Worm (Caenorhabditis elegans) whole organism, L4 larva: Measurements from ENCODE around the gene C15H11.1.

Experiments used
- D1046.2 ChIP-seq: fragments of 200-800 bp; sonication (Bioruptor generic); IDR thresholded peaks from 2 replicates; pipeline ENCODE4 v1.3.6; 2022; ENCODE audit warnings: missing genetic modification characterization, missing compliant biosample characterization
- F37D6.2 ChIP-seq: sonication (generic microtip); optimal IDR thresholded peaks from 2 replicates; lab custom pipeline; 2016; ENCODE audit warnings: mild to moderate bottlenecking, missing genetic modification characterization, missing compliant biosample characterization
- F49E8.2 ChIP-seq: sonication (generic microtip); optimal IDR thresholded peaks from 2 replicates; lab custom pipeline; 2016; ENCODE audit warnings: missing compliant biosample characterization, mild to moderate bottlenecking, missing genetic modification characterization, borderline replicate concordance
- T26A8.4 ChIP-seq: fragments of 200-800 bp; sonication (Bioruptor generic); IDR thresholded peaks from 2 replicates; pipeline ENCODE4 v1.3.6; 2022; ENCODE audit warnings: missing genetic modification characterization, missing compliant biosample characterization
- ZK337.2 ChIP-seq: fragments of 200-800 bp; sonication (Bioruptor generic); IDR thresholded peaks from 2 replicates; pipeline ENCODE4 v1.3.6; 2022; ENCODE audit warnings: missing genetic modification reagents, missing genetic modification characterization, missing compliant biosample characterization
- aha-1 ChIP-seq: fragments of 150-350 bp; peaks from one replicate; lab custom pipeline; 2014; ENCODE audit warnings: missing biosample characterization, missing genetic modification characterization
- ceh-20 ChIP-seq: fragments of 200-800 bp; sonication (Bioruptor generic); IDR thresholded peaks from 2 replicates; pipeline ENCODE4 v1.3.6; 2022; ENCODE audit warnings: missing genetic modification reagents, missing genetic modification characterization, missing compliant biosample characterization
- ceh-28 ChIP-seq: fragments of 150-350 bp; optimal IDR thresholded peaks from 2 replicates; lab custom pipeline; 2014; ENCODE audit warnings: missing biosample characterization, missing genetic modification reagents, missing genetic modification characterization
- ceh-32 ChIP-seq: sonication (generic microtip); optimal IDR thresholded peaks from 2 replicates; lab custom pipeline; 2016; ENCODE audit warnings: mild to moderate bottlenecking, missing genetic modification characterization, missing compliant biosample characterization; ENCODE audit not compliant: poor library complexity
- ceh-82 ChIP-seq: sonication (generic microtip); optimal IDR thresholded peaks from 2 replicates; lab custom pipeline; 2017; ENCODE audit warnings: missing biosample characterization, missing genetic modification characterization
- cey-2 ChIP-seq: sonication (generic microtip); optimal IDR thresholded peaks from 3 replicates; lab custom pipeline; 2017; ENCODE audit warnings: missing genetic modification characterization, mild to moderate bottlenecking, missing compliant biosample characterization, antibody characterized with exemption, borderline replicate concordance; ENCODE audit not compliant: insufficient read depth
- ctbp-1 ChIP-seq: fragments of 200-800 bp; sonication (Bioruptor generic); IDR thresholded peaks from 2 replicates; pipeline ENCODE4 v1.3.6; 2022; ENCODE audit warnings: missing genetic modification reagents, missing genetic modification characterization, missing compliant biosample characterization
- daf-16 ChIP-seq, 3 experiments: sonication (generic microtip); optimal IDR thresholded peaks; 2 replicates each; lab custom pipeline; 2016 to 2017; ENCODE audit warnings: missing genetic modification characterization in 3 of 3, missing genetic modification reagents in 3 of 3, mild to moderate bottlenecking in 2 of 3, missing compliant biosample characterization in 2 of 3, missing biosample characterization in 1 of 3, moderate library complexity in 1 of 3
- duxl-1 ChIP-seq: sonication (generic microtip); optimal IDR thresholded peaks from 2 replicates; lab custom pipeline; 2016; ENCODE audit warnings: mild to moderate bottlenecking, missing genetic modification characterization, moderate library complexity, missing compliant biosample characterization; ENCODE audit not compliant: poor library complexity
- gei-8 ChIP-seq: fragments of 200-800 bp; sonication (Bioruptor generic); optimal IDR thresholded peaks from 2 replicates; lab custom pipeline; 2018; ENCODE audit warnings: mild to moderate bottlenecking, missing genetic modification characterization, missing compliant biosample characterization
- hlh-11 ChIP-seq: fragments of 200-800 bp; sonication (Bioruptor generic); optimal IDR thresholded peaks from 2 replicates; lab custom pipeline; 2018; ENCODE audit warnings: mild to moderate bottlenecking, missing genetic modification characterization, missing compliant biosample characterization
- hlh-30 ChIP-seq: sonication (generic microtip); optimal IDR thresholded peaks from 2 replicates; lab custom pipeline; 2017; ENCODE audit warnings: antibody characterized with exemption, mild to moderate bottlenecking, missing genetic modification characterization, missing compliant biosample characterization; ENCODE audit not compliant: insufficient read depth
- hmg-1.1 ChIP-seq: fragments of 200-800 bp; sonication (Bioruptor generic); IDR thresholded peaks from 2 replicates; pipeline ENCODE4 v1.3.6; 2022; ENCODE audit warnings: missing genetic modification reagents, missing genetic modification characterization, missing compliant biosample characterization
- lim-7 ChIP-seq: fragments of 200-800 bp; sonication (Bioruptor generic); IDR thresholded peaks from 2 replicates; pipeline ENCODE4 v1.3.6; 2022; ENCODE audit warnings: missing genetic modification characterization, missing compliant biosample characterization
- lin-13 ChIP-seq: fragments of 150-350 bp; optimal IDR thresholded peaks from 2 replicates; lab custom pipeline; 2014; ENCODE audit warnings: missing biosample characterization, missing genetic modification reagents, missing genetic modification characterization
- lir-3 ChIP-seq: sonication (generic microtip); optimal IDR thresholded peaks from 2 replicates; lab custom pipeline; 2016; ENCODE audit warnings: mild to moderate bottlenecking, missing genetic modification characterization, missing compliant biosample characterization
- lsy-2 ChIP-seq, 2 experiments: fragments of 150-350 bp in 1 of 2; sonication (generic microtip) in 1 of 2; optimal IDR thresholded peaks; 2 replicates each; lab custom pipeline; 2014 to 2017; ENCODE audit warnings: missing biosample characterization in 2 of 2, missing genetic modification characterization in 2 of 2
- madf-9 ChIP-seq: fragments of 200-800 bp; sonication (Bioruptor generic); conservative IDR thresholded peaks from 2 replicates; pipeline ENCODE4 v1.3.6; 2022; ENCODE audit warnings: missing genetic modification reagents, missing genetic modification characterization, missing compliant biosample characterization
- mes-2 ChIP-seq: sonication (generic microtip); optimal IDR thresholded peaks from 2 replicates; lab custom pipeline; 2016; ENCODE audit warnings: missing genotype, mild to moderate bottlenecking, missing genetic modification characterization, missing compliant biosample characterization; ENCODE audit not compliant: poor library complexity, severe bottlenecking
- mxl-2 ChIP-seq: fragments of 200-800 bp; sonication (Bioruptor generic); conservative IDR thresholded peaks from 2 replicates; pipeline ENCODE4 v1.3.6; 2022; ENCODE audit warnings: missing genetic modification reagents, missing genetic modification characterization, missing compliant biosample characterization
- nhr-11 ChIP-seq: fragments of 150-350 bp; optimal IDR thresholded peaks from 2 replicates; lab custom pipeline; 2014; ENCODE audit warnings: missing biosample characterization, missing genetic modification characterization
- nhr-111 ChIP-seq: fragments of 200-800 bp; sonication (Bioruptor generic); optimal IDR thresholded peaks from 2 replicates; lab custom pipeline; 2018; ENCODE audit warnings: mild to moderate bottlenecking, missing genetic modification characterization, missing compliant biosample characterization
- nhr-25 ChIP-seq: sonication (generic microtip); optimal IDR thresholded peaks from 2 replicates; lab custom pipeline; 2017; ENCODE audit warnings: missing genetic modification characterization, mild to moderate bottlenecking, missing compliant biosample characterization, antibody characterized with exemption, moderate library complexity, borderline replicate concordance; ENCODE audit not compliant: insufficient read depth
- nhr-28 ChIP-seq: fragments of 150-350 bp; optimal IDR thresholded peaks from 2 replicates; lab custom pipeline; 2014; ENCODE audit warnings: missing biosample characterization, missing genetic modification characterization
- nhr-77 ChIP-seq: fragments of 150-350 bp; optimal IDR thresholded peaks from 2 replicates; lab custom pipeline; 2014; ENCODE audit warnings: missing biosample characterization, missing genetic modification characterization
- pha-4 ChIP-seq, 2 experiments: fragments of 150-350 bp in 1 of 2; fragments of 200-800 bp in 1 of 2; sonication (Bioruptor generic) in 1 of 2; IDR thresholded peaks in 1 of 2; optimal IDR thresholded peaks in 1 of 2; 2 replicates each; pipeline versions ENCODE4 v1.3.6 to Lab custom; 2014 to 2022; ENCODE audit warnings: missing genetic modification characterization in 2 of 2, missing genetic modification reagents in 2 of 2, missing biosample characterization in 1 of 2, missing compliant biosample characterization in 1 of 2
- pqm-1 ChIP-seq: sonication (generic microtip); optimal IDR thresholded peaks from 2 replicates; lab custom pipeline; 2017; ENCODE audit warnings: missing biosample characterization, missing genetic modification characterization
- rbr-2 ChIP-seq: sonication (generic microtip); optimal IDR thresholded peaks from 2 replicates; lab custom pipeline; 2016; ENCODE audit warnings: missing genotype, missing genetic modification characterization, missing compliant biosample characterization
- skn-1 ChIP-seq: fragments of 150-350 bp; optimal IDR thresholded peaks from 2 replicates; lab custom pipeline; 2014; ENCODE audit warnings: missing biosample characterization, missing genetic modification characterization
- snpc-1.2 ChIP-seq: fragments of 200-800 bp; sonication (Bioruptor generic); IDR thresholded peaks from 2 replicates; pipeline ENCODE4 v1.3.6; 2022; ENCODE audit warnings: missing genetic modification reagents, missing genetic modification characterization, missing compliant biosample characterization
- snpc-4 ChIP-seq: fragments of 150-350 bp; optimal IDR thresholded peaks from 2 replicates; lab custom pipeline; 2014; ENCODE audit warnings: missing biosample characterization, missing genetic modification characterization
- spr-1 ChIP-seq: sonication (generic microtip); optimal IDR thresholded peaks from 2 replicates; lab custom pipeline; 2016; ENCODE audit warnings: mild to moderate bottlenecking, missing genetic modification characterization, missing compliant biosample characterization
- spr-3 ChIP-seq: fragments of 200-800 bp; sonication (Bioruptor generic); optimal IDR thresholded peaks from 2 replicates; lab custom pipeline; 2018; ENCODE audit warnings: mild to moderate bottlenecking, missing genetic modification characterization, missing compliant biosample characterization
- unc-130 ChIP-seq: sonication (generic microtip); optimal IDR thresholded peaks from 2 replicates; lab custom pipeline; 2016; ENCODE audit warnings: missing genetic modification reagents, missing genetic modification characterization, missing compliant biosample characterization
- unc-39 ChIP-seq: sonication (generic microtip); optimal IDR thresholded peaks from 2 replicates; lab custom pipeline; 2017; ENCODE audit warnings: missing biosample characterization, missing genetic modification characterization
- unc-62 ChIP-seq, 3 experiments: fragments of 150-350 bp in 1 of 3; sonication (generic microtip); optimal IDR thresholded peaks in 2 of 3; peaks in 1 of 3; 1 replicate in 1 of 3; 2 replicates in 2 of 3; lab custom pipeline; 2014 to 2017; ENCODE audit warnings: missing biosample characterization in 3 of 3, missing genetic modification characterization in 3 of 3, missing genetic modification reagents in 3 of 3, missing genotype in 1 of 3
- zag-1 ChIP-seq: fragments of 150-350 bp; optimal IDR thresholded peaks from 2 replicates; lab custom pipeline; 2014; ENCODE audit warnings: missing biosample characterization, missing genetic modification characterization
- zfp-2 ChIP-seq: sonication (generic microtip); optimal IDR thresholded peaks from 2 replicates; lab custom pipeline; 2016; ENCODE audit warnings: mild to moderate bottlenecking, missing genetic modification characterization, missing compliant biosample characterization
- zip-11 ChIP-seq: fragments of 200-800 bp; sonication (Bioruptor generic); IDR thresholded peaks from 2 replicates; pipeline ENCODE4 v1.3.6; 2022; ENCODE audit warnings: missing genetic modification characterization, missing compliant biosample characterization
- zip-2 ChIP-seq: fragments of 150-350 bp; optimal IDR thresholded peaks from 2 replicates; lab custom pipeline; 2014; ENCODE audit warnings: missing biosample characterization, missing genetic modification characterization

C15H11.1 gene

DNA sequence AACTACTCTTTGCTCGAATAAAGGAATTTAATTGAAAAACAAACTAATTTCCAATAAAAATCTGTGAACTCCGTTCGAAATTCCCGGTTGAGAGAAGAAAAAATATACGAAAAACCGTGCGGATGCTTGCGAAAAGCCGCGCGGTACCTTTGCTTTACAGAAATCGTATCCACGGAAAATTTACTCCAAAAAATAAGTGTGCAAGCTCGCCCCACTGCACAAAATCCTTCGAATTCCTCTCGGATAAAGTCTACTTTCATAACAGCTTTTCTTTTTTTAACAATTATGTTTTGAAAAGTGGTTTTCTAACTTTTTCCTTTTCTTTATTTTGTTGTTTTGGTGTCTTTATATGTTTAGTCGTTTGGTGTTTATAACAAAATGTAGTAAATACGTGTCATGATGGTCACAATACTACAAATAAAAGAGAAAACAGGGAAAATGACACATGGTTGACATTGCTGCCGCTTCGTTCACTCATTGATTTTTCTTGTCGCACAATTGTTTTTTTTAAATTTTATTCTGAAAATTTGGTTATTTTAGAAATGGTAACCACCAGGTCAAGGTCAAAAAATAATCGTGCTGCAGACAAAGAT is 46.3 kb upstream of the C15H11.1 start, which contains the start of gene cept-2 (continued):
- peak; percentile 63 for TF ChIP-seq F49E8.2 (tag; lab: Kevin White, UChicago)
- TF ChIP-seq cey-2 (tag; lab: Kevin White, UChicago): no peak
- TF ChIP-seq pqm-1 (tag; lab: Kevin White, UChicago): no peak
- peak; percentile 70 for TF ChIP-seq zfp-2
- no peak for TF ChIP-seq ceh-32 (tag; lab: Kevin White, UChicago)
- peak; percentile 88 for TF ChIP-seq nhr-28
- peak; percentile 73 to 95 for TF ChIP-seq lsy-2 (tag; optimal IDR thresholded peaks at IDR 0.05; lab: Kevin White, UChicago)
- peak; percentile 94 for TF ChIP-seq rbr-2 (tag; lab: Kevin White, UChicago)
- no peak for TF ChIP-seq nhr-111 (GFP tag; lab: Kevin White, UChicago)
- no peak for TF ChIP-seq mxl-2
- peak; percentile 95 for TF ChIP-seq nhr-77 (tag; lab: Kevin White, UChicago)
- peak; percentile 95 for TF ChIP-seq nhr-11
- no peak for TF ChIP-seq gei-8 (GFP tag; lab: Kevin White, UChicago)
- no peak for TF ChIP-seq lim-7
- peak; percentile 58; the same call in 1 of the 2 replicates for TF ChIP-seq snpc-1.2
- TF ChIP-seq aha-1 (tag; lab: Kevin White, UChicago): peak; percentile 97
- peak; percentile 85 for TF ChIP-seq hlh-11
- TF ChIP-seq F37D6.2 (tag; lab: Kevin White, UChicago): no peak
- TF ChIP-seq D1046.2 (GFP tag; lab: Robert Waterston, UW): 0 out of 2 replicates have a peak, but pooled peaks have one; percentile 23
- peak; percentile 99 for TF ChIP-seq mes-2 (tag; lab: Kevin White, UChicago)
- no peak for TF ChIP-seq madf-9 (GFP tag; lab: Robert Waterston, UW)
- TF ChIP-seq unc-62 (GFP tag; optimal IDR thresholded peaks at IDR 0.05 in 1 of 2; lab: Kevin White, UChicago): no peak
- no peak for TF ChIP-seq unc-62 (tag; optimal IDR thresholded peaks at IDR 0.05; lab: Kevin White, UChicago)
- TF ChIP-seq ctbp-1: peak; percentile 77
- TF ChIP-seq pha-4 (GFP tag; IDR thresholded peaks at IDR 0.05; lab: Robert Waterston, UW): no peak; the same call in 1 of the 2 replicates
- no peak for TF ChIP-seq pha-4 (tag; optimal IDR thresholded peaks at IDR 0.05; lab: Kevin White, UChicago)
- peak; percentile 89 for TF ChIP-seq lin-13
- peak; percentile 82 for TF ChIP-seq T26A8.4
- no peak for TF ChIP-seq zag-1 (tag; lab: Kevin White, UChicago)
- TF ChIP-seq zip-2 (tag; lab: Kevin White, UChicago): peak; percentile 59
- TF ChIP-seq skn-1 (tag; lab: Kevin White, UChicago): no peak
- peak; percentile 92 for TF ChIP-seq duxl-1
- peak; percentile 80 for TF ChIP-seq unc-130
- peak; percentile 85 for TF ChIP-seq hmg-1.1 (GFP tag; lab: Robert Waterston, UW)
- TF ChIP-seq spr-3: no peak
- peak; percentile 70; the same call in 1 of the 2 replicates for TF ChIP-seq ZK337.2 (GFP tag; lab: Robert Waterston, UW)
- TF ChIP-seq nhr-25: peak; percentile 15
- TF ChIP-seq snpc-4 (tag; lab: Kevin White, UChicago): peak; percentile 64
- TF ChIP-seq spr-1: peak; percentile 76
- TF ChIP-seq hlh-30: peak; percentile 80
- TF ChIP-seq zip-11: no peak
- no peak for TF ChIP-seq daf-16 (GFP tag; optimal IDR thresholded peaks at IDR 0.05; lab: Kevin White, UChicago)
- TF ChIP-seq daf-16 (tag; optimal IDR thresholded peaks at IDR 0.05; lab: Kevin White, UChicago): peak; percentile 69
- no peak for TF ChIP-seq lir-3
- peak; percentile 88 for TF ChIP-seq ceh-20 (GFP tag; lab: Robert Waterston, UW)
- no peak for TF ChIP-seq unc-39 (tag; lab: Kevin White, UChicago)
- no peak for TF ChIP-seq ceh-28
- no peak for TF ChIP-seq ceh-82
- TF ChIP-seq, all 104 proteins: peak for 47
